Fruit fly (Drosophila melanogaster): ENCODE data around the gene CG31441.
A peak's percentile ranks its signal among the peaks of the same experiment; 100 is the strongest.

The CG31441 gene

DNA sequence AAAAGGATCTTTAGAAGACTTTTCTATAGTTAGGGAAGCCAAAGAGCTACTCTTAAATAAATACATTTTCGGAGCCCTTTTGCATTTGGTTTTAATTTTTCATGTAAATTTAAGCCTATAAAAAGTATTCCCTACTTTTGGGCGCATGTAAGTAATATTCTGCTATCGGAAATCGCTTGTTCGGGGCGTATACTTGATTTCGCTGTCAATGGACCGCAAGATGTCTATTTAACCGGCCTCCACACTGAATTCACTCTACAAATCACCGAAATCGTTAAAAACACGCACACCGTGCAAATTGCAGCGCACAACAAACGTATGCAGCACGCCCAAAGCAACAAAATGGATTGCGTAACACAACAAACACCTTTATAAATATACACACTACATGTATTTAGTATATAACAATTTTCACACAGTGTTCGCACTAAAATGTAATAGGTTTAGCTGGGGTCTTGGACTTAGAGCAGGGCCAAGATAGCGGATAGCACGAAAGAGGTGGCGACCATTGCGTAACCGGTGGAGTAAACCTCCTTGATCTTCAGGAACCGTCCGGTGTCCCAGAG is 27.2 kb upstream of the CG31441 start (continued):
- TF ChIP-seq Dll (GFP tag; IDR thresholded peaks at IDR 0.05; ENCODE audit: partially characterized antibody) (no peak), CG11085 (GFP tag; IDR thresholded peaks at IDR 0.05) (no peak), cas (GFP tag; IDR thresholded peaks at IDR 0.05) (no peak), Dref (GFP tag; IDR thresholded peaks at IDR 0.05) (no peak), CG10654 (GFP tag; optimal IDR thresholded peaks at IDR 0.05) (no peak), B-H2 (GFP tag; optimal IDR thresholded peaks at IDR 0.05) (no peak), CG10431 (GFP tag; optimal IDR thresholded peaks at IDR 0.05) (no peak), sisA (GFP tag; IDR thresholded peaks at IDR 0.05) (no peak), sens-2 (GFP tag; IDR thresholded peaks at IDR 0.05) (no peak), CG18262 (tag; optimal IDR thresholded peaks at IDR 0.05) (no peak), amos (GFP tag; IDR thresholded peaks at IDR 0.05; ENCODE audit: partially characterized antibody) (peak; percentile 2; the same call in 1 of the 2 replicates), CG14014 (GFP tag; IDR thresholded peaks at IDR 0.05) (no peak), ken (GFP tag; IDR thresholded peaks at IDR 0.05) (no peak), Blimp-1 (GFP tag; optimal IDR thresholded peaks at IDR 0.05) (no peak), Eip74EF (GFP tag; optimal IDR thresholded peaks at IDR 0.05) (peak in 1 of 2 experiments; percentile 61), Drgx (GFP tag; IDR thresholded peaks at IDR 0.05) (no peak), CG6791 (GFP tag; IDR thresholded peaks at IDR 0.05; ENCODE audit: partially characterized antibody) (no peak), Ets97D (GFP tag; optimal IDR thresholded peaks at IDR 0.05) (peak; percentile 96), dati (GFP tag; IDR thresholded peaks at IDR 0.05) (no peak), CG10979 (tag; optimal IDR thresholded peaks at IDR 0.05) (peak; percentile 83), Hr3 (GFP tag; optimal IDR thresholded peaks at IDR 0.05) (no peak), Opbp (GFP tag; IDR thresholded peaks at IDR 0.05; ENCODE audit: partially characterized antibody) (0 out of 3 replicates have a peak, but pooled peaks have one; percentile 37), CG6654 (GFP tag; optimal IDR thresholded peaks at IDR 0.05) (no peak), CG7372 (GFP tag; IDR thresholded peaks at IDR 0.05) (peak; percentile 95), Ada2b (GFP tag; IDR thresholded peaks at IDR 0.05) (no peak), her (GFP tag; optimal IDR thresholded peaks at IDR 0.05) (no peak), ham (GFP tag; IDR thresholded peaks at IDR 0.05) (no peak), Awh (GFP tag; IDR thresholded peaks at IDR 0.05) (no peak), CG11456 (GFP tag; IDR thresholded peaks at IDR 0.05) (no peak), lmd (GFP tag; IDR thresholded peaks at IDR 0.05) (no peak)

DNA sequence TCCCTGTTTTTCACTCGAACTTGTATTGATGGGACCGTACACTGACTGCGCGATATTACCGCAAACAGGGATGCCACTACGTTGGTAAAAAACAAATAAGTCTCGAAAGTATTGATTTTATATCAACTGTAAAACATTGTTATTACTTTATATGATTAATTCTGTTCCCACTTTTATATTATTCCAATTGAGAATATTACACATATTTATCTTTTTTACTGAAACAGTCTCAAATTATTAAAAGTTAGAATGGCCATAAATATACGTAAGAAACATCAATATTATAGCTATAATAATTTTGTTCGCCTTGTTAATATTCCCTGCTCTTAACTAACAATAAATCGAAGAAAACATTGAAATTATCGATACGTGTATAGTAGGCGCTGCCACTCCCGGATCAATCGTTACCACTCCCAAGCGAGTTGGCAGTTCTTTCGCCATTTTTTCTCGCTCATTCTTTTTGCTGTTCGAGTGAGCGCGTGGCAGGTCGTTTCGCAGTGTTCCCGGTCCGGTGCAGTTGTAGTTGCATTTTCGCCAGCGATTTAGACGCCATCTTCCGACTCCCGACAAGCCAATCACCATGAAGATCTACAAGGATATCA is 26.2 kb upstream of the CG31441 start, which contains the start of the genes SdhC and Tctp:
Gene SdhC, minus strand, starts transcription at position 49 of the 602 bp plus-strand sequence.
Gene Tctp, plus strand, starts transcription at position 447 of the 602 bp plus-strand sequence.
- no peak for TF ChIP-seq tx (GFP tag; optimal IDR thresholded peaks at IDR 0.05)
- no peak for TF ChIP-seq CG3163 (GFP tag; optimal IDR thresholded peaks at IDR 0.05)
- TF ChIP-seq B-H2 (GFP tag; optimal IDR thresholded peaks at IDR 0.05), result peak; percentile 61
- TF ChIP-seq CG6689 (GFP tag; IDR thresholded peaks at IDR 0.05), result no peak
- no peak for TF ChIP-seq CG6254 (GFP tag; optimal IDR thresholded peaks at IDR 0.05)
- TF ChIP-seq CG17802 (tag; optimal IDR thresholded peaks at IDR 0.05), result peak; percentile 6
- no peak for TF ChIP-seq yki (optimal IDR thresholded peaks at IDR 0.05)
- TF ChIP-seq row (GFP tag; IDR thresholded peaks at IDR 0.05), result peak; percentile 72
- peak; percentile 49; the same call in 1 of the 2 replicates for TF ChIP-seq amos (GFP tag; IDR thresholded peaks at IDR 0.05; ENCODE audit: partially characterized antibody)
- TF ChIP-seq danr (GFP tag; IDR thresholded peaks at IDR 0.05), result no peak
- no peak for TF ChIP-seq toy (GFP tag; IDR thresholded peaks at IDR 0.05)
- TF ChIP-seq kah (GFP tag; optimal IDR thresholded peaks at IDR 0.05), result peak; percentile 13
- peak; percentile 6 for TF ChIP-seq D19A (tag; optimal IDR thresholded peaks at IDR 0.05)
- peak; percentile 79 for TF ChIP-seq CG17361 (GFP tag; IDR thresholded peaks at IDR 0.05)
- TF ChIP-seq dmrt11E (tag; optimal IDR thresholded peaks at IDR 0.05), result peak; percentile 47
- no peak for TF ChIP-seq corto (GFP tag; optimal IDR thresholded peaks at IDR 0.05)
- peak; percentile 70 for TF ChIP-seq zen (tag; optimal IDR thresholded peaks at IDR 0.05)
- no peak for TF ChIP-seq CG8089 (GFP tag; optimal IDR thresholded peaks at IDR 0.05)
- no peak for TF ChIP-seq Dip2 (GFP tag; IDR thresholded peaks at IDR 0.05)
- no peak for TF ChIP-seq fd102C (GFP tag; optimal IDR thresholded peaks at IDR 0.05)
- no peak for TF ChIP-seq fd64A (GFP tag; optimal IDR thresholded peaks at IDR 0.05)
- peak; percentile 40 for TF ChIP-seq CG17186 (GFP tag; optimal IDR thresholded peaks at IDR 0.05)
- peak; percentile 89 for TF ChIP-seq CG14710 (tag; optimal IDR thresholded peaks at IDR 0.05)

Data from whole organism, embryonic.